Worm (Caenorhabditis elegans) whole organism, young adult: ENCODE results near the gene try-3.

Source experiments
- B0019.2 ChIP-seq: fragments of 200-800 bp; sonication (Bioruptor generic); conservative IDR thresholded peaks from 2 replicates; pipeline ENCODE4 v1.3.6; 2022; ENCODE audit warnings: missing genetic modification reagents, missing genetic modification characterization, missing compliant biosample characterization
- B0261.1 ChIP-seq: sonication (generic microtip); optimal IDR thresholded peaks from 2 replicates; lab custom pipeline; 2016; ENCODE audit warnings: mild to moderate bottlenecking, missing genetic modification characterization, moderate library complexity, missing compliant biosample characterization
- C06A6.2 ChIP-seq: fragments of 200-800 bp; sonication (Bioruptor generic); conservative IDR thresholded peaks from 2 replicates; pipeline ENCODE4 v1.3.6; 2022; ENCODE audit warnings: missing genetic modification characterization, missing compliant biosample characterization
- D2030.7 ChIP-seq: fragments of 200-800 bp; sonication (Bioruptor generic); IDR thresholded peaks from 2 replicates; pipeline ENCODE4 v1.3.6; 2022; ENCODE audit warnings: missing genetic modification reagents, missing genetic modification characterization, missing compliant biosample characterization
- F10E7.11 ChIP-seq: sonication (generic microtip); optimal IDR thresholded peaks from 2 replicates; lab custom pipeline; 2017; ENCODE audit warnings: mild to moderate bottlenecking, missing genetic modification characterization, moderate library complexity, missing compliant biosample characterization
- F55B11.4 ChIP-seq: sonication (generic microtip); optimal IDR thresholded peaks from 2 replicates; lab custom pipeline; 2016; ENCODE audit warnings: missing compliant biosample characterization, missing genetic modification characterization, borderline replicate concordance; ENCODE audit not compliant: insufficient read depth
- F57A8.1 ChIP-seq: fragments of 200-800 bp; sonication (Bioruptor generic); optimal IDR thresholded peaks from 2 replicates; lab custom pipeline; 2018; ENCODE audit warnings: mild to moderate bottlenecking, missing genetic modification characterization, moderate library complexity, missing compliant biosample characterization
- Y53G8AR.9 ChIP-seq: fragments of 200-800 bp; sonication (Bioruptor generic); conservative IDR thresholded peaks from 2 replicates; pipeline ENCODE4 v1.3.6; 2022; ENCODE audit warnings: missing genetic modification reagents, missing genetic modification characterization, missing compliant biosample characterization
- Y56A3A.18 ChIP-seq: fragments of 200-800 bp; sonication (Bioruptor generic); IDR thresholded peaks from 2 replicates; pipeline ENCODE4 v1.3.6; 2022; ENCODE audit warnings: missing genetic modification reagents, missing genetic modification characterization, missing compliant biosample characterization
- Y79H2A.3 ChIP-seq: fragments of 200-800 bp; sonication (Bioruptor generic); conservative IDR thresholded peaks from 2 replicates; pipeline ENCODE4 v1.3.6; 2022; ENCODE audit warnings: missing genetic modification reagents, missing genetic modification characterization, missing compliant biosample characterization
- akir-1 ChIP-seq: fragments of 200-800 bp; sonication (Bioruptor generic); optimal IDR thresholded peaks from 2 replicates; lab custom pipeline; 2018; ENCODE audit warnings: mild to moderate bottlenecking, missing genetic modification characterization, moderate library complexity, missing compliant biosample characterization
- ama-1 ChIP-seq, 3 experiments: fragments of 150-350 bp in 1 of 3; sonication (generic microtip) in 2 of 3; optimal IDR thresholded peaks; 2 replicates each; lab custom pipeline; 2014 to 2018; ENCODE audit warnings: missing biosample characterization in 2 of 3, missing genetic modification characterization in 2 of 3, missing genetic modification reagents in 2 of 3
- aptf-2 ChIP-seq: fragments of 200-800 bp; sonication (Bioruptor generic); conservative IDR thresholded peaks from 2 replicates; pipeline ENCODE4 v1.3.6; 2022; ENCODE audit warnings: missing genetic modification reagents, missing genetic modification characterization, missing compliant biosample characterization
- aptf-3 ChIP-seq: fragments of 200-800 bp; sonication (Bioruptor generic); IDR thresholded peaks from 2 replicates; pipeline ENCODE4 v1.3.6; 2022; ENCODE audit warnings: missing genetic modification characterization, missing compliant biosample characterization
- athp-1 ChIP-seq: sonication (generic microtip); optimal IDR thresholded peaks from 2 replicates; lab custom pipeline; 2017; ENCODE audit warnings: mild to moderate bottlenecking, missing genetic modification characterization, missing compliant biosample characterization
- attf-3 ChIP-seq: fragments of 200-800 bp; sonication (Bioruptor generic); conservative IDR thresholded peaks from 2 replicates; pipeline ENCODE4 v1.3.6; 2022; ENCODE audit warnings: missing genetic modification reagents, missing genetic modification characterization, missing compliant biosample characterization
- ceh-100 ChIP-seq: fragments of 200-800 bp; sonication (Bioruptor generic); IDR thresholded peaks from 2 replicates; pipeline ENCODE4 v1.3.6; 2022; ENCODE audit warnings: missing genetic modification reagents, missing genetic modification characterization, missing compliant biosample characterization
- ceh-58 ChIP-seq: fragments of 200-800 bp; sonication (Bioruptor generic); IDR thresholded peaks from 2 replicates; pipeline ENCODE4 v1.3.6; 2022; ENCODE audit warnings: missing genetic modification characterization, missing compliant biosample characterization
- ceh-91 ChIP-seq: fragments of 200-800 bp; sonication (Bioruptor generic); IDR thresholded peaks from 2 replicates; pipeline ENCODE4 v1.3.6; 2022; ENCODE audit warnings: missing genetic modification reagents, missing genetic modification characterization, missing compliant biosample characterization
- efl-1 ChIP-seq: fragments of 150-350 bp; optimal IDR thresholded peaks from 2 replicates; lab custom pipeline; 2014; ENCODE audit warnings: missing biosample characterization, missing genetic modification reagents, missing genetic modification characterization
- ekl-4 ChIP-seq: fragments of 200-800 bp; sonication (Bioruptor generic); IDR thresholded peaks from 2 replicates; pipeline ENCODE4 v1.3.6; 2022; ENCODE audit warnings: missing genetic modification reagents, missing genetic modification characterization, missing compliant biosample characterization
- hrde-1 ChIP-seq: sonication (generic microtip); optimal IDR thresholded peaks from 2 replicates; lab custom pipeline; 2016; ENCODE audit warnings: missing genetic modification characterization, mild to moderate bottlenecking, missing compliant biosample characterization, moderate library complexity, missing genotype, missing genetic modification reagents, borderline replicate concordance
- hsf-1 ChIP-seq: fragments of 200-800 bp; sonication (Bioruptor generic); IDR thresholded peaks from 2 replicates; pipeline ENCODE4 v1.3.6; 2022; ENCODE audit warnings: missing genetic modification reagents, missing genetic modification characterization, missing compliant biosample characterization
- let-607 ChIP-seq, 2 experiments: fragments of 200-800 bp in 1 of 2; sonication (Bioruptor generic) in 1 of 2; sonication (generic microtip) in 1 of 2; optimal IDR thresholded peaks; 2 replicates each; lab custom pipeline; 2016 to 2018; ENCODE audit warnings: mild to moderate bottlenecking in 2 of 2, missing compliant biosample characterization in 2 of 2, missing genetic modification characterization in 2 of 2, moderate library complexity in 2 of 2, missing genotype in 1 of 2
- lin-35 ChIP-seq, 3 experiments: fragments of 150-350 bp in 2 of 3; sonication (generic microtip) in 1 of 3; optimal IDR thresholded peaks; 2 replicates each; lab custom pipeline; 2014 to 2018; ENCODE audit warnings: missing biosample characterization in 3 of 3, missing genetic modification characterization in 3 of 3, missing genetic modification reagents in 3 of 3
- lin-40 ChIP-seq: sonication (generic microtip); optimal IDR thresholded peaks from 2 replicates; lab custom pipeline; 2016; ENCODE audit warnings: missing genetic modification characterization, mild to moderate bottlenecking, missing compliant biosample characterization, missing genotype, missing genetic modification reagents
- lsy-27 ChIP-seq: sonication (generic microtip); optimal IDR thresholded peaks from 2 replicates; lab custom pipeline; 2017; ENCODE audit warnings: missing genetic modification characterization, mild to moderate bottlenecking, missing compliant biosample characterization, antibody characterized with exemption, missing genotype, borderline replicate concordance; ENCODE audit not compliant: insufficient read depth
- madf-10 ChIP-seq: sonication (generic microtip); optimal IDR thresholded peaks from 2 replicates; lab custom pipeline; 2016; ENCODE audit warnings: mild to moderate bottlenecking, missing genetic modification characterization, missing compliant biosample characterization
- madf-3 ChIP-seq: fragments of 200-800 bp; sonication (Bioruptor generic); IDR thresholded peaks from 2 replicates; pipeline ENCODE4 v1.3.6; 2022; ENCODE audit warnings: missing genetic modification reagents, missing genetic modification characterization, missing compliant biosample characterization
- madf-8 ChIP-seq: fragments of 200-800 bp; sonication (Bioruptor generic); conservative IDR thresholded peaks from 2 replicates; pipeline ENCODE4 v1.3.6; 2022; ENCODE audit warnings: missing genetic modification reagents, missing genetic modification characterization, missing compliant biosample characterization
- mcd-1 ChIP-seq: fragments of 200-800 bp; sonication (Bioruptor generic); IDR thresholded peaks from 2 replicates; pipeline ENCODE4 v1.3.6; 2022; ENCODE audit warnings: missing genetic modification reagents, missing genetic modification characterization, missing compliant biosample characterization
- mes-4 ChIP-seq: sonication (generic microtip); optimal IDR thresholded peaks from 2 replicates; lab custom pipeline; 2016; ENCODE audit warnings: missing genotype, missing genetic modification characterization, missing compliant biosample characterization
- nhr-120 ChIP-seq: fragments of 200-800 bp; sonication (Bioruptor generic); IDR thresholded peaks from 2 replicates; pipeline ENCODE4 v1.3.6; 2022; ENCODE audit warnings: missing genetic modification characterization, missing compliant biosample characterization
- nhr-27 ChIP-seq: fragments of 200-800 bp; sonication (Bioruptor generic); optimal IDR thresholded peaks from 2 replicates; lab custom pipeline; 2018; ENCODE audit warnings: mild to moderate bottlenecking, missing genetic modification characterization, moderate library complexity, missing compliant biosample characterization
- nhr-90 ChIP-seq: sonication (generic microtip); optimal IDR thresholded peaks from 2 replicates; lab custom pipeline; 2016; ENCODE audit warnings: missing genotype, mild to moderate bottlenecking, missing genetic modification characterization, missing compliant biosample characterization
- pbrm-1 ChIP-seq: fragments of 200-800 bp; sonication (Bioruptor generic); IDR thresholded peaks from 2 replicates; pipeline ENCODE4 v1.3.6; 2022; ENCODE audit warnings: missing genetic modification reagents, missing genetic modification characterization, missing compliant biosample characterization
- repo-1 ChIP-seq: sonication (generic microtip); optimal IDR thresholded peaks from 2 replicates; lab custom pipeline; 2017; ENCODE audit warnings: mild to moderate bottlenecking, missing genetic modification characterization, missing compliant biosample characterization
- snpc-1.3 ChIP-seq: sonication (generic microtip); optimal IDR thresholded peaks from 2 replicates; lab custom pipeline; 2017; ENCODE audit warnings: missing genetic modification characterization, mild to moderate bottlenecking, missing compliant biosample characterization, antibody characterized with exemption, moderate library complexity, missing genotype, missing genetic modification reagents; ENCODE audit not compliant: insufficient read depth
- snpc-3.4 ChIP-seq: sonication (generic microtip); optimal IDR thresholded peaks from 2 replicates; lab custom pipeline; 2017; ENCODE audit warnings: missing genetic modification characterization, mild to moderate bottlenecking, missing compliant biosample characterization, antibody characterized with exemption, moderate library complexity, missing genotype, missing genetic modification reagents
- sptf-2 ChIP-seq: fragments of 200-800 bp; sonication (Bioruptor generic); optimal IDR thresholded peaks from 2 replicates; lab custom pipeline; 2018; ENCODE audit warnings: mild to moderate bottlenecking, missing genetic modification characterization, missing compliant biosample characterization
- unc-130 ChIP-seq: sonication (generic microtip); optimal IDR thresholded peaks from 2 replicates; lab custom pipeline; 2016; ENCODE audit warnings: missing genetic modification reagents, missing genetic modification characterization, missing compliant biosample characterization
- unc-62 ChIP-seq: fragments of 150-350 bp; optimal IDR thresholded peaks from 2 replicates; lab custom pipeline; 2014; ENCODE audit warnings: missing biosample characterization, missing genetic modification reagents, missing genetic modification characterization
- xnd-1 ChIP-seq: sonication (generic microtip); optimal IDR thresholded peaks from 2 replicates; lab custom pipeline; 2016; ENCODE audit warnings: missing genotype, missing genetic modification reagents, missing genetic modification characterization, missing compliant biosample characterization
- zfh-2 ChIP-seq: fragments of 200-800 bp; sonication (Bioruptor generic); conservative IDR thresholded peaks from 2 replicates; pipeline ENCODE4 v1.3.6; 2022; ENCODE audit warnings: missing genetic modification reagents, missing genetic modification characterization, missing compliant biosample characterization
- ztf-18 ChIP-seq: sonication (generic microtip); optimal IDR thresholded peaks from 2 replicates; lab custom pipeline; 2016; ENCODE audit warnings: missing genotype, mild to moderate bottlenecking, missing genetic modification characterization, missing compliant biosample characterization
- ztf-22 ChIP-seq: fragments of 200-800 bp; sonication (Bioruptor generic); optimal IDR thresholded peaks from 2 replicates; lab custom pipeline; 2018; ENCODE audit warnings: mild to moderate bottlenecking, missing genetic modification characterization, moderate library complexity, missing compliant biosample characterization
- ztf-6 ChIP-seq: fragments of 200-800 bp; sonication (Bioruptor generic); IDR thresholded peaks from 2 replicates; pipeline ENCODE4 v1.3.6; 2022; ENCODE audit warnings: missing genetic modification reagents, missing genetic modification characterization, missing compliant biosample characterization

Gene try-3

DNA sequence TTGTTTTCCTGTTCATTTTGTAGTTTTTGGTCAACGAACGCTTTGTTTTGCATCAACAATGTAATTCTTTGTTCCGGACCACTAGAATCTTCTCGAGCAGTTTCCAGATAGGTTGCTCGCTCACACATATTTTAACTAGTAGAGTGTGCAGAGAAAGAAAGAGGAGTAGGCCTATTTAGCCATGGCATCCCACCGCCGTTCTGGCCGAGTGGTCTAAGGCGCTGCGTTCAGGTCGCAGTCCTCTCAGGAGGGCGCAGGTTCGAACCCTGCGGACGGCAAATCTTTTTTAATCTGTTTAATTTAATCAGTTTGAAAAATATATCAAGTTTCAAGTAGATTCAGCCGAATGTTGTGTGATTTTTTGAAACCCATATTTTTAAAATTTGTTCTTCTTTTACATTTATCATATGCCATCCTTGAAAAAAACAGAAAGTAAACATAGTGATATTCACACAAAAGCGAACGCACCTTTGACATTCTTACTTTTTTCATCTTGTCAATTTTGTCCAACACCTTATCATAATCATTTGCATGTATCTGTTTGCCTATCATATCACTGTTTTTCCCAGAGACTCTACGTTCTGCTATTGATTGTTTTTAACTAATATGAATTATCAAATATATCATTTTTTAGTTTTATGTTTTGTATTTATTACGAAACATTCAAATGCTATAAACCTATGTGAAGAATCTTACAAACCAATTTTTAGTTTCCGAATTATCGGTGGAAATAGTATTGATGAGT is at the start of gene try-3 (continued):
- TF ChIP-seq nhr-27 (tag; lab: Kevin White, UChicago) (no peak), let-607 (tag; optimal IDR thresholded peaks at IDR 0.05; lab: Kevin White, UChicago) (peak in 1 of 2 experiments; percentile 42), Y79H2A.3 (GFP tag; lab: Robert Waterston, UW) (peak; percentile 61; the same call in 1 of the 2 replicates), pbrm-1 (GFP tag; lab: Robert Waterston, UW) (peak; percentile 90), madf-8 (peak; percentile 42), aptf-3 (GFP tag; lab: Robert Waterston, UW) (0 out of 2 replicates have a peak, but pooled peaks have one; percentile 18), mcd-1 (peak; percentile 82), ceh-91 (GFP tag; lab: Robert Waterston, UW) (peak; percentile 47), ekl-4 (GFP tag; lab: Robert Waterston, UW) (peak; percentile 71), ceh-100 (peak; percentile 72), sptf-2 (GFP tag; lab: Kevin White, UChicago) (peak; percentile 61), repo-1 (no peak), nhr-90 (tag; lab: Kevin White, UChicago) (peak; percentile 71), lin-35 (GFP tag; optimal IDR thresholded peaks at IDR 0.05; lab: Kevin White, UChicago) (peak in 1 of 3 experiments; percentile 78), lin-40 (tag; lab: Kevin White, UChicago) (peak; percentile 56), unc-62 (GFP tag; lab: Kevin White, UChicago) (no peak), F10E7.11 (tag; lab: Kevin White, UChicago) (no peak), ceh-58 (GFP tag; lab: Robert Waterston, UW) (0 out of 2 replicates have a peak, but pooled peaks have one; percentile 68), F55B11.4 (tag; lab: Kevin White, UChicago) (no peak), hrde-1 (tag; lab: Kevin White, UChicago) (no peak), nhr-120 (GFP tag; lab: Robert Waterston, UW) (no peak), ztf-6 (0 out of 2 replicates have a peak, but pooled peaks have one; percentile 66), zfh-2 (no peak), ama-1 (optimal IDR thresholded peaks at IDR 0.05; lab: Kevin White, UChicago) (no peak), ama-1 (GFP tag; optimal IDR thresholded peaks at IDR 0.05; lab: Kevin White, UChicago) (peak in 1 of 2 experiments; percentile 61), B0261.1 (tag; lab: Kevin White, UChicago) (peak; percentile 89), F57A8.1 (GFP tag; lab: Kevin White, UChicago) (no peak), aptf-2 (GFP tag; lab: Robert Waterston, UW) (no peak), madf-10 (tag; lab: Kevin White, UChicago) (peak; percentile 51), ztf-22 (no peak), snpc-3.4 (tag; lab: Kevin White, UChicago) (no peak), efl-1 (GFP tag; lab: Kevin White, UChicago) (no peak), akir-1 (GFP tag; lab: Kevin White, UChicago) (no peak), athp-1 (tag; lab: Kevin White, UChicago) (peak; percentile 65)

DNA sequence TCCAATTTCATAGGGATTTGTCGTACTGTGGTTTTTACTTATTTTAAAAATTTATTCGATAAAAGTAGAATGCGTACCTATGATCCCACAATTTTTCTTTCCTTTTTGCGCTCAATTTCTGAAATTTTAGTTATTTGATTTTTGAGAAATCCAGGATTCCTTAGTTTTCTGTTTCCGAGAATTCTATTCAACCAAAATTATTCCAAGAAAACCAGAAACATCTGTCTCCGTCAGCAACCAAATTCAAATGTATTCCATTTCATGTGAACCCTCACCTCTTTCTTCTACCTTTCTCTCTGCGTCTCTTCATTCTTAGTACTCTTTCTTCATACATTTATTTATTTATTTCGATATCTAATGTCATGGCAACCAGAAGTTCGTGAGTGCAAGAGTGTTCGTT is 45.2 kb upstream of the try-3 start:
- TF ChIP-seq xnd-1 (no peak), unc-130 (GFP tag; lab: Kevin White, UChicago) (no peak), hsf-1 (GFP tag; lab: Robert Waterston, UW) (no peak), D2030.7 (no peak), ztf-18 (tag; lab: Kevin White, UChicago) (no peak), snpc-1.3 (tag; lab: Kevin White, UChicago) (no peak), attf-3 (GFP tag; lab: Robert Waterston, UW) (no peak), Y53G8AR.9 (GFP tag; lab: Robert Waterston, UW) (no peak), lsy-27 (no peak), B0019.2 (GFP tag; lab: Robert Waterston, UW) (no peak), Y56A3A.18 (GFP tag; lab: Robert Waterston, UW) (no peak), madf-3 (GFP tag; lab: Robert Waterston, UW) (no peak), mes-4 (no peak), C06A6.2 (no peak)
